Comparison of ENCODE assay signal across 6 worm cellular contexts in genomic region chrIV:17467325-17467724, ce11.
TF ChIP-seq lines count a peak whose summit lies in the region.

elo-2 (minus strand) TSS chrIV:17467408.

TF ChIP-seq in whole organism, L1 larva, 84 proteins besides CTCF, POLR2A, EP300 and RAD21:
- peak; percentile 92 for TF ChIP-seq elt-2 (tag; optimal IDR thresholded peaks at IDR 0.05; lab: Kevin White, UChicago)
- TF ChIP-seq lin-35 (GFP tag; optimal IDR thresholded peaks at IDR 0.05; lab: Kevin White, UChicago): peak in 1 of 2 experiments; percentile 18
- TF ChIP-seq aly-2 (tag; optimal IDR thresholded peaks at IDR 0.05; lab: Kevin White, UChicago): no peak
- TF ChIP-seq efl-1 (optimal IDR thresholded peaks at IDR 0.05; lab: Kevin White, UChicago): no peak
- TF ChIP-seq efl-1 (GFP tag; optimal IDR thresholded peaks at IDR 0.05 in 1 of 2; lab: Kevin White, UChicago): peak in 1 of 2 experiments; percentile 68
TF ChIP-seq in whole organism, L1 larva: peak in this region for 3.

TF ChIP-seq in whole organism, L2 larva, 48 proteins besides CTCF, POLR2A, EP300 and RAD21:
- TF ChIP-seq unc-39 (tag; optimal IDR thresholded peaks at IDR 0.05; lab: Kevin White, UChicago) (no peak), gmeb-1 (tag; optimal IDR thresholded peaks at IDR 0.05; lab: Kevin White, UChicago) (peak; percentile 40), aly-2 (tag; optimal IDR thresholded peaks at IDR 0.05; lab: Kevin White, UChicago) (no peak), sma-3 (GFP tag; optimal IDR thresholded peaks at IDR 0.05; lab: Kevin White, UChicago) (no peak), fos-1 (tag; optimal IDR thresholded peaks at IDR 0.05; lab: Kevin White, UChicago) (peak; percentile 30), sma-9 (GFP tag; optimal IDR thresholded peaks at IDR 0.05; lab: Kevin White, UChicago) (peak; percentile 59), sma-9 (tag; optimal IDR thresholded peaks at IDR 0.05; lab: Kevin White, UChicago) (no peak), lin-39 (tag; optimal IDR thresholded peaks at IDR 0.05; lab: Kevin White, UChicago) (no peak), crh-2 (tag; optimal IDR thresholded peaks at IDR 0.05; lab: Kevin White, UChicago) (peak; percentile 9)

TF ChIP-seq in whole organism, L3 larva, 47 proteins besides CTCF, POLR2A, EP300 and RAD21:
- no peak for TF ChIP-seq aly-2 (tag; optimal IDR thresholded peaks at IDR 0.05; lab: Kevin White, UChicago)
- no peak for TF ChIP-seq ZK546.5 (tag; optimal IDR thresholded peaks at IDR 0.05; lab: Kevin White, UChicago)
- no peak for TF ChIP-seq mml-1 (tag; optimal IDR thresholded peaks at IDR 0.05; lab: Kevin White, UChicago)
- TF ChIP-seq pqm-1 (tag; optimal IDR thresholded peaks at IDR 0.05; lab: Kevin White, UChicago): peak; percentile 95
- TF ChIP-seq nfya-1 (tag; optimal IDR thresholded peaks at IDR 0.05; lab: Kevin White, UChicago; ENCODE audit: insufficient read depth): no peak
- TF ChIP-seq egl-5 (tag; optimal IDR thresholded peaks at IDR 0.05; lab: Kevin White, UChicago): no peak
- peak; percentile 95 for TF ChIP-seq elt-2 (tag; optimal IDR thresholded peaks at IDR 0.05; lab: Kevin White, UChicago)
- no peak for TF ChIP-seq nhr-28 (tag; optimal IDR thresholded peaks at IDR 0.05; lab: Kevin White, UChicago)

TF ChIP-seq in whole organism, L4 larva, 104 proteins besides CTCF, POLR2A, EP300 and RAD21 (continues in another document):
- TF ChIP-seq Y5F2A.4 (GFP tag; optimal IDR thresholded peaks at IDR 0.05; lab: Kevin White, UChicago) (no peak), egl-27 (tag; optimal IDR thresholded peaks at IDR 0.05; lab: Kevin White, UChicago) (no peak), pha-4 (GFP tag; IDR thresholded peaks at IDR 0.05; lab: Robert Waterston, UW) (no peak), pha-4 (tag; optimal IDR thresholded peaks at IDR 0.05; lab: Kevin White, UChicago) (no peak), tag-97 (GFP tag; IDR thresholded peaks at IDR 0.05; lab: Robert Waterston, UW) (no peak), dmd-6 (GFP tag; IDR thresholded peaks at IDR 0.05; lab: Robert Waterston, UW) (peak; percentile 72), unc-62 (GFP tag; optimal IDR thresholded peaks at IDR 0.05 in 1 of 2; lab: Kevin White, UChicago) (no peak), unc-62 (tag; optimal IDR thresholded peaks at IDR 0.05; lab: Kevin White, UChicago) (no peak), lin-13 (GFP tag; optimal IDR thresholded peaks at IDR 0.05; lab: Kevin White, UChicago) (no peak), pqm-1 (tag; optimal IDR thresholded peaks at IDR 0.05; lab: Kevin White, UChicago) (peak; percentile 24), ztf-11 (tag; optimal IDR thresholded peaks at IDR 0.05; lab: Kevin White, UChicago) (no peak), hlh-11 (tag; optimal IDR thresholded peaks at IDR 0.05; lab: Kevin White, UChicago) (peak; percentile 66), nhr-28 (tag; optimal IDR thresholded peaks at IDR 0.05; lab: Kevin White, UChicago) (peak; percentile 62), php-3 (GFP tag; IDR thresholded peaks at IDR 0.05; lab: Robert Waterston, UW) (peak; percentile 65; the same call in 1 of the 2 replicates), daf-16 (GFP tag; optimal IDR thresholded peaks at IDR 0.05; lab: Kevin White, UChicago) (no peak), daf-16 (tag; optimal IDR thresholded peaks at IDR 0.05; lab: Kevin White, UChicago) (peak; percentile 53), jun-1 (tag; optimal IDR thresholded peaks at IDR 0.05; lab: Kevin White, UChicago) (no peak), nhr-6 (tag; optimal IDR thresholded peaks at IDR 0.05; lab: Kevin White, UChicago) (no peak), hmg-1.1 (GFP tag; IDR thresholded peaks at IDR 0.05; lab: Robert Waterston, UW) (no peak), zfp-3 (GFP tag; conservative IDR thresholded peaks at IDR 0.05; lab: Robert Waterston, UW) (no peak), ceh-82 (tag; optimal IDR thresholded peaks at IDR 0.05; lab: Kevin White, UChicago) (no peak), nhr-77 (tag; optimal IDR thresholded peaks at IDR 0.05; lab: Kevin White, UChicago) (peak; percentile 7), ceh-20 (GFP tag; IDR thresholded peaks at IDR 0.05; lab: Robert Waterston, UW) (no peak), ceh-28 (tag; optimal IDR thresholded peaks at IDR 0.05; lab: Kevin White, UChicago) (no peak), madf-9 (GFP tag; conservative IDR thresholded peaks at IDR 0.05; lab: Robert Waterston, UW) (no peak)

TF ChIP-seq in whole organism, late embryonic, 69 proteins besides CTCF, POLR2A, EP300 and RAD21:
- TF ChIP-seq elt-2 (tag; optimal IDR thresholded peaks at IDR 0.05; lab: Kevin White, UChicago) (peak; percentile 28), T23F11.4 (GFP tag; optimal IDR thresholded peaks at IDR 0.05; lab: Kevin White, UChicago) (no peak), nfya-1 (tag; optimal IDR thresholded peaks at IDR 0.05; lab: Kevin White, UChicago) (no peak), fkh-6 (tag; optimal IDR thresholded peaks at IDR 0.05; lab: Kevin White, UChicago) (no peak), tbx-2 (tag; optimal IDR thresholded peaks at IDR 0.05; lab: Kevin White, UChicago) (no peak)
TF ChIP-seq in whole organism, late embryonic: peak in this region for 1.

TF ChIP-seq in whole organism, young adult, 124 proteins besides CTCF, POLR2A, EP300 and RAD21:
- no peak for TF ChIP-seq hrde-1 (tag; optimal IDR thresholded peaks at IDR 0.05; lab: Kevin White, UChicago; ENCODE audit: borderline replicate concordance)
- TF ChIP-seq ceh-40 (GFP tag; IDR thresholded peaks at IDR 0.05; lab: Robert Waterston, UW): no peak
- no peak for TF ChIP-seq hlh-26 (GFP tag; conservative IDR thresholded peaks at IDR 0.05; lab: Robert Waterston, UW)
- TF ChIP-seq nhr-80 (tag; optimal IDR thresholded peaks at IDR 0.05; lab: Kevin White, UChicago): peak; percentile 51
- TF ChIP-seq cebp-2 (GFP tag; IDR thresholded peaks at IDR 0.05; lab: Robert Waterston, UW): no peak
- TF ChIP-seq ceh-27 (GFP tag; optimal IDR thresholded peaks at IDR 0.05; lab: Kevin White, UChicago): no peak
- TF ChIP-seq Y67H2A.10 (GFP tag; conservative IDR thresholded peaks at IDR 0.05; lab: Robert Waterston, UW): no peak
- no peak for TF ChIP-seq rcor-1 (GFP tag; IDR thresholded peaks at IDR 0.05; lab: Robert Waterston, UW)
- no peak for TF ChIP-seq K12H6.12 (tag; optimal IDR thresholded peaks at IDR 0.05; lab: Kevin White, UChicago)
- no peak for TF ChIP-seq ztf-22 (GFP tag; optimal IDR thresholded peaks at IDR 0.05; lab: Kevin White, UChicago)
- TF ChIP-seq nfyb-1 (GFP tag; IDR thresholded peaks at IDR 0.05; lab: Robert Waterston, UW): 0 out of 2 replicates have a peak, but pooled peaks have one; percentile 19
- TF ChIP-seq snpc-4 (GFP tag; optimal IDR thresholded peaks at IDR 0.05; lab: Kevin White, UChicago): no peak
- no peak for TF ChIP-seq snpc-4 (tag; optimal IDR thresholded peaks at IDR 0.05; lab: Kevin White, UChicago)
- no peak for TF ChIP-seq nfya-2 (GFP tag; IDR thresholded peaks at IDR 0.05; lab: Robert Waterston, UW)
- TF ChIP-seq Y95B8A.8 (GFP tag; IDR thresholded peaks at IDR 0.05; lab: Robert Waterston, UW): no peak
- TF ChIP-seq ztf-18 (tag; optimal IDR thresholded peaks at IDR 0.05; lab: Kevin White, UChicago): peak; percentile 22
